Worm (Caenorhabditis elegans) whole organism, L2 larva: ENCODE measurements around the gene T13H5.1.

Experiments
- ZK546.5 ChIP-seq: sonication (generic microtip); optimal IDR thresholded peaks from 2 replicates; lab custom pipeline; 2017; ENCODE audit warnings: missing biosample characterization, missing genetic modification characterization
- ceh-16 ChIP-seq: fragments of 150-350 bp; optimal IDR thresholded peaks from 2 replicates; lab custom pipeline; 2014; ENCODE audit warnings: missing biosample characterization, missing genetic modification characterization
- ceh-82 ChIP-seq: fragments of 150-350 bp; optimal IDR thresholded peaks from 2 replicates; lab custom pipeline; 2014; ENCODE audit warnings: missing biosample characterization, missing genetic modification characterization
- egl-27 ChIP-seq: sonication (generic microtip); optimal IDR thresholded peaks from 3 replicates; lab custom pipeline; 2017; ENCODE audit warnings: missing biosample characterization, missing genetic modification reagents, missing genetic modification characterization
- elt-3 ChIP-seq: sonication (generic microtip); optimal IDR thresholded peaks from 2 replicates; lab custom pipeline; 2017; ENCODE audit warnings: missing biosample characterization, missing genetic modification characterization
- gmeb-1 ChIP-seq: fragments of 150-350 bp; optimal IDR thresholded peaks from 2 replicates; lab custom pipeline; 2014; ENCODE audit warnings: missing biosample characterization, missing genetic modification characterization
- lin-11 ChIP-seq: fragments of 150-350 bp; sonication (generic microtip); optimal IDR thresholded peaks from 2 replicates; lab custom pipeline; 2014; ENCODE audit warnings: missing biosample characterization, missing genetic modification characterization, inconsistent platforms, mixed read lengths
- nhr-129 ChIP-seq: fragments of 150-350 bp; optimal IDR thresholded peaks from 2 replicates; lab custom pipeline; 2014; ENCODE audit warnings: missing biosample characterization, missing genetic modification characterization
- nhr-23 ChIP-seq: fragments of 150-350 bp; optimal IDR thresholded peaks from 2 replicates; lab custom pipeline; 2014; ENCODE audit warnings: missing biosample characterization, missing genetic modification reagents, missing genetic modification characterization
- nhr-237 ChIP-seq: fragments of 150-350 bp; optimal IDR thresholded peaks from 2 replicates; lab custom pipeline; 2014; ENCODE audit warnings: missing biosample characterization, missing genetic modification characterization
- unc-39 ChIP-seq: fragments of 150-350 bp; optimal IDR thresholded peaks from 2 replicates; lab custom pipeline; 2014; ENCODE audit warnings: missing biosample characterization, missing genetic modification characterization
- unc-55 ChIP-seq: fragments of 150-350 bp; sonication (generic microtip); optimal IDR thresholded peaks from 3 replicates; lab custom pipeline; 2014; ENCODE audit warnings: missing biosample characterization, missing genetic modification reagents, missing genetic modification characterization
- unc-62 ChIP-seq: fragments of 150-350 bp; optimal IDR thresholded peaks from 2 replicates; lab custom pipeline; 2014; ENCODE audit warnings: missing biosample characterization, missing genetic modification reagents, missing genetic modification characterization
- ztf-4 ChIP-seq: fragments of 150-350 bp; optimal IDR thresholded peaks from 2 replicates; lab custom pipeline; 2014; ENCODE audit warnings: missing biosample characterization, missing genetic modification characterization

DNA sequence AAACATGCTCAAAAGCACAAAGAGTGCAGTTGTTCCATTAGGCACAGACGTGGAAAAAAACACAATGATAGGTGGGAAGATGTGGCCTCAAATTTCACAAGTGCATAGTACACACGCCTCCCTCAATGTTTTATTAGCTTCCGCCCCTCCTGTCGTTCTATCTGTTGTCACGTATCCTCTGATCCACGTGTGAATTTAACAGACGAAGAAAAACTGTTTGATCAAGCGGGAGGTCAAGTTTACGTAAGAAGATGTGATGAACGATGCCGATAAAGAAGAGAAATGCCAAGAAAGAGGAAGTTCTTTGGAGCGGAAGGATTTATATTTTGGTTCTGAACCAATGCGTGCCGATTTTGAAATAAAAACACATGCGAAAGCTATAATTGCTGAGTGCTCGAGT is 58.1 kb downstream of the T13H5.1 start:
- TF ChIP-seq ZK546.5 (tag; lab: Kevin White, UChicago) (no peak), unc-55 (GFP tag; lab: Kevin White, UChicago) (no peak), nhr-23 (tag; lab: Kevin White, UChicago) (no peak), egl-27 (tag; lab: Kevin White, UChicago) (no peak), nhr-237 (tag; lab: Kevin White, UChicago) (no peak), lin-11 (tag; lab: Kevin White, UChicago) (no peak), ceh-82 (no peak), gmeb-1 (no peak), unc-39 (tag; lab: Kevin White, UChicago) (no peak), elt-3 (tag; lab: Kevin White, UChicago) (no peak), nhr-129 (tag; lab: Kevin White, UChicago) (peak; percentile 67), unc-62 (GFP tag; lab: Kevin White, UChicago) (no peak), ztf-4 (tag; lab: Kevin White, UChicago) (no peak), ceh-16 (tag; lab: Kevin White, UChicago) (no peak)
